Worm (Caenorhabditis elegans) whole organism, L4 larva: ENCODE results near the gene sbsp-1.

Experiments
- R02D3.7 ChIP-seq: fragments of 150-350 bp; sonication (generic microtip); optimal IDR thresholded peaks from 3 replicates; lab custom pipeline; 2014; ENCODE audit warnings: missing biosample characterization, missing genetic modification characterization
- Y105C5A.15 ChIP-seq: fragments of 200-800 bp; sonication (Bioruptor generic); IDR thresholded peaks from 2 replicates; pipeline ENCODE4 v1.3.6; 2022; ENCODE audit warnings: missing genetic modification characterization, missing compliant biosample characterization
- ZK546.5 ChIP-seq, 2 experiments: sonication (generic microtip); optimal IDR thresholded peaks; 2 replicates each; lab custom pipeline; 2017; ENCODE audit warnings: missing biosample characterization in 2 of 2, missing genetic modification characterization in 2 of 2
- aha-1 ChIP-seq: fragments of 150-350 bp; peaks from one replicate; lab custom pipeline; 2014; ENCODE audit warnings: missing biosample characterization, missing genetic modification characterization
- ceh-28 ChIP-seq: fragments of 150-350 bp; optimal IDR thresholded peaks from 2 replicates; lab custom pipeline; 2014; ENCODE audit warnings: missing biosample characterization, missing genetic modification reagents, missing genetic modification characterization
- ceh-44 ChIP-seq: fragments of 200-800 bp; sonication (Bioruptor generic); IDR thresholded peaks from 2 replicates; pipeline ENCODE4 v1.3.6; 2022; ENCODE audit warnings: missing genetic modification reagents, missing genetic modification characterization, missing compliant biosample characterization
- ceh-62 ChIP-seq: sonication (generic microtip); optimal IDR thresholded peaks from 2 replicates; lab custom pipeline; 2017; ENCODE audit warnings: missing biosample characterization, missing genetic modification characterization
- ceh-82 ChIP-seq: sonication (generic microtip); optimal IDR thresholded peaks from 2 replicates; lab custom pipeline; 2017; ENCODE audit warnings: missing biosample characterization, missing genetic modification characterization
- daf-12 ChIP-seq: fragments of 150-350 bp; optimal IDR thresholded peaks from 2 replicates; lab custom pipeline; 2014; ENCODE audit warnings: missing biosample characterization, missing genetic modification reagents, missing genetic modification characterization
- dmd-6 ChIP-seq: fragments of 200-800 bp; sonication (Bioruptor generic); IDR thresholded peaks from 2 replicates; pipeline ENCODE4 v1.3.6; 2022; ENCODE audit warnings: missing genetic modification reagents, missing genetic modification characterization, missing compliant biosample characterization
- dmd-9 ChIP-seq: fragments of 200-800 bp; sonication (Bioruptor generic); IDR thresholded peaks from 2 replicates; pipeline ENCODE4 v1.3.6; 2022; ENCODE audit warnings: missing genetic modification reagents, missing genetic modification characterization, missing compliant biosample characterization
- dpl-1 ChIP-seq: fragments of 150-350 bp; optimal IDR thresholded peaks from 2 replicates; lab custom pipeline; 2014; ENCODE audit warnings: missing biosample characterization, missing genetic modification reagents, missing genetic modification characterization
- dve-1 ChIP-seq: sonication (generic microtip); optimal IDR thresholded peaks from 2 replicates; lab custom pipeline; 2017; ENCODE audit warnings: antibody characterized with exemption, mild to moderate bottlenecking, missing genetic modification characterization, missing compliant biosample characterization; ENCODE audit not compliant: insufficient read depth
- egl-43 ChIP-seq: fragments of 200-800 bp; sonication (Bioruptor generic); IDR thresholded peaks from 2 replicates; pipeline ENCODE4 v1.3.6; 2022; ENCODE audit warnings: missing genetic modification reagents, missing genetic modification characterization, missing compliant biosample characterization
- fkh-10 ChIP-seq: fragments of 150-350 bp; optimal IDR thresholded peaks from 2 replicates; lab custom pipeline; 2014; ENCODE audit warnings: missing biosample characterization, missing genetic modification reagents, missing genetic modification characterization
- hlh-30 ChIP-seq: sonication (generic microtip); optimal IDR thresholded peaks from 2 replicates; lab custom pipeline; 2017; ENCODE audit warnings: antibody characterized with exemption, mild to moderate bottlenecking, missing genetic modification characterization, missing compliant biosample characterization; ENCODE audit not compliant: insufficient read depth
- lim-7 ChIP-seq: fragments of 200-800 bp; sonication (Bioruptor generic); IDR thresholded peaks from 2 replicates; pipeline ENCODE4 v1.3.6; 2022; ENCODE audit warnings: missing genetic modification characterization, missing compliant biosample characterization
- lin-38 ChIP-seq: fragments of 200-800 bp; sonication (Bioruptor generic); IDR thresholded peaks from 2 replicates; pipeline ENCODE4 v1.3.6; 2022; ENCODE audit warnings: missing genetic modification reagents, missing genetic modification characterization, missing compliant biosample characterization
- lin-39 ChIP-seq: fragments of 150-350 bp; optimal IDR thresholded peaks from 2 replicates; lab custom pipeline; 2014; ENCODE audit warnings: missing biosample characterization, missing genetic modification reagents, missing genetic modification characterization
- lir-3 ChIP-seq: sonication (generic microtip); optimal IDR thresholded peaks from 2 replicates; lab custom pipeline; 2016; ENCODE audit warnings: mild to moderate bottlenecking, missing genetic modification characterization, missing compliant biosample characterization
- lsy-2 ChIP-seq, 2 experiments: fragments of 150-350 bp in 1 of 2; sonication (generic microtip) in 1 of 2; optimal IDR thresholded peaks; 2 replicates each; lab custom pipeline; 2014 to 2017; ENCODE audit warnings: missing biosample characterization in 2 of 2, missing genetic modification characterization in 2 of 2
- mep-1 ChIP-seq: fragments of 150-350 bp; sonication (generic microtip); optimal IDR thresholded peaks from 3 replicates; lab custom pipeline; 2014; ENCODE audit warnings: missing biosample characterization, missing genetic modification characterization
- mes-2 ChIP-seq: sonication (generic microtip); optimal IDR thresholded peaks from 2 replicates; lab custom pipeline; 2016; ENCODE audit warnings: missing genotype, mild to moderate bottlenecking, missing genetic modification characterization, missing compliant biosample characterization; ENCODE audit not compliant: poor library complexity, severe bottlenecking
- nhr-11 ChIP-seq: fragments of 150-350 bp; optimal IDR thresholded peaks from 2 replicates; lab custom pipeline; 2014; ENCODE audit warnings: missing biosample characterization, missing genetic modification characterization
- nhr-111 ChIP-seq: fragments of 200-800 bp; sonication (Bioruptor generic); optimal IDR thresholded peaks from 2 replicates; lab custom pipeline; 2018; ENCODE audit warnings: mild to moderate bottlenecking, missing genetic modification characterization, missing compliant biosample characterization
- nhr-237 ChIP-seq: sonication (generic microtip); optimal IDR thresholded peaks from 2 replicates; lab custom pipeline; 2017; ENCODE audit warnings: missing biosample characterization, missing genetic modification characterization
- nhr-28 ChIP-seq: fragments of 150-350 bp; optimal IDR thresholded peaks from 2 replicates; lab custom pipeline; 2014; ENCODE audit warnings: missing biosample characterization, missing genetic modification characterization
- nhr-42 ChIP-seq: fragments of 200-800 bp; sonication (Bioruptor generic); IDR thresholded peaks from 2 replicates; pipeline ENCODE4 v1.3.6; 2022; ENCODE audit warnings: missing genetic modification characterization, missing compliant biosample characterization
- nhr-6 ChIP-seq: fragments of 150-350 bp; optimal IDR thresholded peaks from 2 replicates; lab custom pipeline; 2014; ENCODE audit warnings: missing biosample characterization, missing genetic modification characterization
- rbr-2 ChIP-seq: sonication (generic microtip); optimal IDR thresholded peaks from 2 replicates; lab custom pipeline; 2016; ENCODE audit warnings: missing genotype, missing genetic modification characterization, missing compliant biosample characterization
- set-16 ChIP-seq: fragments of 200-800 bp; sonication (Bioruptor generic); IDR thresholded peaks from 2 replicates; pipeline ENCODE4 v1.3.6; 2022; ENCODE audit warnings: missing genetic modification reagents, missing genetic modification characterization, missing compliant biosample characterization
- tra-1 ChIP-seq: fragments of 200-800 bp; sonication (Bioruptor generic); IDR thresholded peaks from 2 replicates; pipeline ENCODE4 v1.3.6; 2022; ENCODE audit warnings: missing genetic modification reagents, missing genetic modification characterization, missing compliant biosample characterization
- unc-62 ChIP-seq, 3 experiments: fragments of 150-350 bp in 1 of 3; sonication (generic microtip); optimal IDR thresholded peaks in 2 of 3; peaks in 1 of 3; 1 replicate in 1 of 3; 2 replicates in 2 of 3; lab custom pipeline; 2014 to 2017; ENCODE audit warnings: missing biosample characterization in 3 of 3, missing genetic modification characterization in 3 of 3, missing genetic modification reagents in 3 of 3, missing genotype in 1 of 3
- zag-1 ChIP-seq: fragments of 150-350 bp; optimal IDR thresholded peaks from 2 replicates; lab custom pipeline; 2014; ENCODE audit warnings: missing biosample characterization, missing genetic modification characterization
- zfp-3 ChIP-seq: fragments of 200-800 bp; sonication (Bioruptor generic); conservative IDR thresholded peaks from 2 replicates; pipeline ENCODE4 v1.3.6; 2022; ENCODE audit warnings: missing genetic modification reagents, missing genetic modification characterization, missing compliant biosample characterization

Gene sbsp-1

ce11 chrIII:10861375-10861774, 28.6 kb downstream of the sbsp-1 start:
- TF ChIP-seq ceh-28 (peak; percentile 90), daf-12 (tag; lab: Kevin White, UChicago) (no peak), tra-1 (GFP tag; lab: Robert Waterston, UW) (no peak), nhr-42 (GFP tag; lab: Robert Waterston, UW) (no peak), nhr-6 (tag; lab: Kevin White, UChicago) (no peak), lim-7 (GFP tag; lab: Robert Waterston, UW) (no peak), nhr-237 (tag; lab: Kevin White, UChicago) (no peak), rbr-2 (tag; lab: Kevin White, UChicago) (no peak), nhr-111 (GFP tag; lab: Kevin White, UChicago) (no peak), ceh-62 (tag; lab: Kevin White, UChicago) (no peak), lin-39 (no peak), dmd-9 (GFP tag; lab: Robert Waterston, UW) (no peak), R02D3.7 (tag; lab: Kevin White, UChicago) (no peak), unc-62 (GFP tag; optimal IDR thresholded peaks at IDR 0.05 in 1 of 2; lab: Kevin White, UChicago) (peak in 1 of 2 experiments; percentile 86), unc-62 (tag; optimal IDR thresholded peaks at IDR 0.05; lab: Kevin White, UChicago) (no peak), nhr-28 (tag; lab: Kevin White, UChicago) (no peak)

DNA sequence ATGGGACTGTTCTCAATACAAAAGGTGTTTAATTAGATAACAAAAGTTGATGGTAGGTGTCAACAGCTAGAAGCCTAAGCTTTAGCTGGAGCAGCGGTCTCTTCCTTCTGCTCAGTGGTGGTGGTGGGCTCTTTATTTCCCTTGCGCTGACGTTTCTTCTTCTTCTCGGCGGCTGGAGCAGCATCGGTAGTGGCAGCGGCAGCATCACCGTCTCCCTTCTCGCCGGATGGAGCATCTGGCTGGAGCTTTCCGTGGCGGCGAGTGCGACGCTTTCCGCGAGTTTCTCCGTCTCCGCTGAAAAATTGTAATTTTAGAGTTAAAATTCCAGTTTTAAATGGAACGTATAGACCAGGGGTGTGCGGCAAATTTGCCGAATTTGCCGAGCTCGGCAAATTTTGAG, 34.4 kb downstream of the sbsp-1 start:
- no peak for TF ChIP-seq daf-12 (tag; lab: Kevin White, UChicago)
- TF ChIP-seq lir-3 (tag; lab: Kevin White, UChicago): no peak
- no peak for TF ChIP-seq zfp-3
- 0 out of 2 replicates have a peak, but pooled peaks have one; percentile 36 for TF ChIP-seq egl-43 (GFP tag; lab: Robert Waterston, UW)
- TF ChIP-seq set-16 (GFP tag; lab: Robert Waterston, UW): peak; percentile 91
- TF ChIP-seq dmd-6 (GFP tag; lab: Robert Waterston, UW): no peak

- no peak for TF ChIP-seq Y105C5A.15 (GFP tag; lab: Robert Waterston, UW)
- peak; percentile 12 for TF ChIP-seq hlh-30 (tag; lab: Kevin White, UChicago)
- peak in 1 of 2 experiments; percentile 45 for TF ChIP-seq lsy-2 (tag; optimal IDR thresholded peaks at IDR 0.05; lab: Kevin White, UChicago)
- peak; percentile 25 for TF ChIP-seq aha-1 (tag; lab: Kevin White, UChicago)
- peak; percentile 31 for TF ChIP-seq mep-1
- TF ChIP-seq ceh-28: peak; percentile 50
- no peak for TF ChIP-seq ZK546.5 (tag; optimal IDR thresholded peaks at IDR 0.05; lab: Kevin White, UChicago)
- no peak for TF ChIP-seq dmd-9 (GFP tag; lab: Robert Waterston, UW)
- peak; percentile 53 for TF ChIP-seq dpl-1
- TF ChIP-seq nhr-11 (tag; lab: Kevin White, UChicago): peak; percentile 5
- no peak for TF ChIP-seq zag-1 (tag; lab: Kevin White, UChicago)
- TF ChIP-seq lin-38 (GFP tag; lab: Robert Waterston, UW): peak; percentile 35
- peak; percentile 64 for TF ChIP-seq mes-2 (tag; lab: Kevin White, UChicago)
- peak; percentile 17 for TF ChIP-seq dve-1
- no peak for TF ChIP-seq fkh-10 (GFP tag; lab: Kevin White, UChicago)
- TF ChIP-seq ceh-44 (GFP tag; lab: Robert Waterston, UW): no peak
- TF ChIP-seq dmd-6 (GFP tag; lab: Robert Waterston, UW): peak; percentile 28; the same call in 1 of the 2 replicates
- TF ChIP-seq ceh-82 (tag; lab: Kevin White, UChicago): no peak
Measured at ce11 chrIII:10868653-10869392, 36.1 kb downstream of the sbsp-1 start, which contains the start of the genes cey-4 and vps-50. TSS of gene cey-4 (minus strand) at chrIII:10868703. TSS of gene vps-50 (plus strand) at chrIII:10869193.
